Fruit fly (Drosophila melanogaster) whole organism, embryonic: ENCODE results near the gene CG15514.

ENCODE experiments used
- Bgb ChIP-seq: fragments of 200-800 bp; sonication (Bioruptor generic); IDR thresholded peaks from 2 replicates; pipeline ENCODE4 v1.3.6; 2022; ENCODE audit warnings: missing biosample characterization, missing genetic modification characterization; ENCODE audit not compliant: partially characterized antibody
- CG10959 ChIP-seq: fragments of 200-800 bp; sonication (Bioruptor generic); IDR thresholded peaks from 2 replicates; pipeline ENCODE4 v1.3.6; 2022; ENCODE audit warnings: missing biosample characterization, missing genetic modification characterization
- CG12071 ChIP-seq: fragments of 200-800 bp; sonication (Bioruptor generic); optimal IDR thresholded peaks from 3 replicates; lab custom pipeline; 2018; ENCODE audit warnings: missing biosample characterization, mild to moderate bottlenecking, missing genetic modification characterization
- CG13123 ChIP-seq: fragments of 200-800 bp; sonication (Bioruptor generic); optimal IDR thresholded peaks from 2 replicates; lab custom pipeline; 2016; ENCODE audit warnings: missing biosample characterization, missing genetic modification characterization
- CG15011 ChIP-seq: fragments of 200-800 bp; sonication (Bioruptor generic); optimal IDR thresholded peaks from 3 replicates; lab custom pipeline; 2018; ENCODE audit warnings: missing biosample characterization, mild to moderate bottlenecking, missing genetic modification characterization
- CG1603 ChIP-seq: fragments of 200-800 bp; sonication (Bioruptor generic); optimal IDR thresholded peaks from 2 replicates; lab custom pipeline; 2019; ENCODE audit warnings: missing biosample characterization, mild to moderate bottlenecking, missing genetic modification characterization, moderate library complexity
- CG17361 ChIP-seq: fragments of 200-800 bp; sonication (Bioruptor generic); IDR thresholded peaks from 3 replicates; pipeline ENCODE4 v1.3.6; 2022; ENCODE audit warnings: missing biosample characterization, missing genetic modification characterization
- CG2875 ChIP-seq: fragments of 200-800 bp; sonication (Bioruptor generic); optimal IDR thresholded peaks from 2 replicates; lab custom pipeline; 2017; ENCODE audit warnings: missing biosample characterization, mild to moderate bottlenecking, missing genetic modification characterization, missing genetic modification reagents
- CG3281 ChIP-seq: fragments of 200-800 bp; sonication (Bioruptor generic); optimal IDR thresholded peaks from 3 replicates; lab custom pipeline; 2017; ENCODE audit warnings: missing biosample characterization, mild to moderate bottlenecking, missing genetic modification characterization
- CG3726 ChIP-seq: fragments of 200-800 bp; sonication (Bioruptor generic); IDR thresholded peaks from 3 replicates; pipeline ENCODE4, ENCODE4 v1.3.6; 2022; ENCODE audit warnings: missing biosample characterization, missing genetic modification characterization
- CG3995 ChIP-seq: fragments of 200-800 bp; sonication (Bioruptor generic); optimal IDR thresholded peaks from 3 replicates; lab custom pipeline; 2016; ENCODE audit warnings: missing biosample characterization, missing genetic modification characterization
- CG4360 ChIP-seq: fragments of 200-800 bp; sonication (Bioruptor generic); IDR thresholded peaks from 2 replicates; pipeline ENCODE4 v1.3.6; 2022; ENCODE audit warnings: missing biosample characterization, missing genetic modification characterization
- CG4404 ChIP-seq: fragments of 200-800 bp; sonication (Bioruptor generic); IDR thresholded peaks from 2 replicates; pipeline ENCODE4 v1.3.6; 2022; ENCODE audit warnings: missing biosample characterization, missing genetic modification characterization
- CG5180 ChIP-seq: fragments of 200-800 bp; sonication (Bioruptor generic); optimal IDR thresholded peaks from 3 replicates; lab custom pipeline; 2017; ENCODE audit warnings: missing biosample characterization, missing genetic modification characterization, mild to moderate bottlenecking, moderate library complexity, missing genetic modification reagents
- CG6654 ChIP-seq: fragments of 200-800 bp; sonication (Bioruptor generic); optimal IDR thresholded peaks from 2 replicates; lab custom pipeline; 2017; ENCODE audit warnings: missing biosample characterization, mild to moderate bottlenecking, missing genetic modification characterization
- CG6854 ChIP-seq: fragments of 200-800 bp; sonication (Bioruptor generic); optimal IDR thresholded peaks from 3 replicates; lab custom pipeline; 2017; ENCODE audit warnings: missing biosample characterization, mild to moderate bottlenecking, missing genetic modification characterization
- CG7839 ChIP-seq: fragments of 200-800 bp; sonication (Bioruptor generic); optimal IDR thresholded peaks from 3 replicates; lab custom pipeline; 2018; ENCODE audit warnings: missing biosample characterization, mild to moderate bottlenecking, missing genetic modification characterization, moderate library complexity
- CG8089 ChIP-seq: fragments of 200-800 bp; sonication (Bioruptor generic); optimal IDR thresholded peaks from 3 replicates; lab custom pipeline; 2016; ENCODE audit warnings: missing biosample characterization, missing genetic modification characterization
- Chrac-16 ChIP-seq: fragments of 200-800 bp; sonication (Bioruptor generic); optimal IDR thresholded peaks from 3 replicates; lab custom pipeline; 2016; ENCODE audit warnings: missing biosample characterization, missing genetic modification characterization
- D19A ChIP-seq: fragments of 200-800 bp; optimal IDR thresholded peaks from 3 replicates; lab custom pipeline; 2019; ENCODE audit warnings: missing biosample characterization, mild to moderate bottlenecking, missing genetic modification characterization, moderate library complexity
- Doc3 ChIP-seq: fragments of 200-800 bp; sonication (Bioruptor generic); IDR thresholded peaks from 3 replicates; pipeline ENCODE4 v1.3.6; 2022; ENCODE audit warnings: missing biosample characterization, missing genetic modification characterization; ENCODE audit not compliant: partially characterized antibody
- Dref ChIP-seq: fragments of 200-800 bp; sonication (Bioruptor generic); IDR thresholded peaks from 2 replicates; pipeline ENCODE4 v1.3.6; 2022; ENCODE audit warnings: missing biosample characterization, missing genetic modification characterization
- HHEX ChIP-seq: fragments of 200-800 bp; sonication (Bioruptor generic); optimal IDR thresholded peaks from 3 replicates; lab custom pipeline; 2017; ENCODE audit warnings: missing biosample characterization, mild to moderate bottlenecking, missing genetic modification characterization, missing genetic modification reagents
- HmgZ ChIP-seq: fragments of 200-800 bp; sonication (Bioruptor generic); optimal IDR thresholded peaks from 2 replicates; lab custom pipeline; 2018; ENCODE audit warnings: missing biosample characterization, mild to moderate bottlenecking, missing genetic modification characterization
- Hmr ChIP-seq: fragments of 200-800 bp; sonication (Bioruptor generic); optimal IDR thresholded peaks from 3 replicates; lab custom pipeline; 2017; ENCODE audit warnings: mild to moderate bottlenecking, missing biosample characterization, missing genetic modification reagents, missing genetic modification characterization
- Jarid2 ChIP-seq: fragments of 200-800 bp; sonication (Bioruptor generic); optimal IDR thresholded peaks from 3 replicates; lab custom pipeline; 2017; ENCODE audit warnings: mild to moderate bottlenecking, missing biosample characterization, missing genetic modification reagents, missing genetic modification characterization
- MESR4 ChIP-seq: fragments of 200-800 bp; sonication (Bioruptor generic); optimal IDR thresholded peaks from 2 replicates; lab custom pipeline; 2018; ENCODE audit warnings: missing biosample characterization, mild to moderate bottlenecking, missing genetic modification characterization, moderate library complexity
- MTF-1 ChIP-seq: fragments of 200-800 bp; sonication (Bioruptor generic); optimal IDR thresholded peaks from 2 replicates; lab custom pipeline; 2018; ENCODE audit warnings: missing biosample characterization, mild to moderate bottlenecking, missing genetic modification characterization, borderline replicate concordance
- Mes4 ChIP-seq: fragments of 200-800 bp; sonication (Bioruptor generic); optimal IDR thresholded peaks from 2 replicates; lab custom pipeline; 2016; ENCODE audit warnings: missing biosample characterization, missing genetic modification characterization
- Myb ChIP-seq: fragments of 200-800 bp; sonication (Bioruptor generic); optimal IDR thresholded peaks from 2 replicates; lab custom pipeline; 2016; ENCODE audit warnings: missing biosample characterization, missing genetic modification characterization
- NC2β ChIP-seq: fragments of 200-800 bp; sonication (Bioruptor generic); optimal IDR thresholded peaks from 2 replicates; lab custom pipeline; 2016; ENCODE audit warnings: missing biosample characterization, missing genetic modification characterization
- Usf ChIP-seq: fragments of 200-800 bp; sonication (Bioruptor generic); optimal IDR thresholded peaks from 2 replicates; lab custom pipeline; 2017; ENCODE audit warnings: missing genotype, missing biosample characterization, missing genetic modification characterization
- aop ChIP-seq: fragments of 200-800 bp; sonication (Bioruptor generic); IDR thresholded peaks from 2 replicates; pipeline ENCODE4 v1.3.6; 2022; ENCODE audit warnings: missing biosample characterization, missing genetic modification characterization
- az2 ChIP-seq: fragments of 200-800 bp; sonication (Bioruptor generic); optimal IDR thresholded peaks from 3 replicates; lab custom pipeline; 2016; ENCODE audit warnings: missing biosample characterization, missing genetic modification characterization
- cg ChIP-seq: fragments of 200-800 bp; sonication (Bioruptor generic); optimal IDR thresholded peaks from 3 replicates; lab custom pipeline; 2019; ENCODE audit warnings: missing biosample characterization, mild to moderate bottlenecking, missing genetic modification characterization, moderate library complexity
- chn ChIP-seq: fragments of 200-800 bp; sonication (Bioruptor generic); optimal IDR thresholded peaks from 2 replicates; lab custom pipeline; 2016; ENCODE audit warnings: missing biosample characterization, missing genetic modification characterization
- disco-r ChIP-seq: fragments of 200-800 bp; sonication (Bioruptor generic); optimal IDR thresholded peaks from 2 replicates; lab custom pipeline; 2016; ENCODE audit warnings: missing biosample characterization, missing genetic modification characterization
- emc ChIP-seq: fragments of 200-800 bp; sonication (Bioruptor generic); optimal IDR thresholded peaks from 2 replicates; lab custom pipeline; 2016; ENCODE audit warnings: missing biosample characterization, missing genetic modification characterization
- exex ChIP-seq: fragments of 200-800 bp; sonication (Bioruptor generic); optimal IDR thresholded peaks from 4 replicates; lab custom pipeline; 2018; ENCODE audit warnings: missing biosample characterization, mild to moderate bottlenecking, missing genetic modification characterization, moderate library complexity
- inv ChIP-seq: fragments of 200-800 bp; sonication (Bioruptor generic); IDR thresholded peaks from 2 replicates; pipeline ENCODE4 v1.3.6; 2022; ENCODE audit warnings: missing biosample characterization, missing genetic modification characterization; ENCODE audit not compliant: partially characterized antibody
- klu ChIP-seq: fragments of 200-800 bp; sonication (Bioruptor generic); IDR thresholded peaks from 2 replicates; pipeline ENCODE4 v1.3.6; 2022; ENCODE audit warnings: missing biosample characterization, missing genetic modification characterization
- nom ChIP-seq: fragments of 200-800 bp; sonication (Bioruptor generic); optimal IDR thresholded peaks from 2 replicates; lab custom pipeline; 2017; ENCODE audit warnings: missing biosample characterization, missing genetic modification characterization, mild to moderate bottlenecking, moderate library complexity, missing genetic modification reagents
- row ChIP-seq: fragments of 200-800 bp; sonication (Bioruptor generic); IDR thresholded peaks from 3 replicates; pipeline ENCODE4 v1.3.6; 2022; ENCODE audit warnings: missing biosample characterization, missing genetic modification characterization
- sens-2 ChIP-seq: fragments of 200-800 bp; sonication (Bioruptor generic); IDR thresholded peaks from 2 replicates; pipeline ENCODE4 v1.3.6; 2022; ENCODE audit warnings: missing biosample characterization, missing genetic modification characterization
- sisA ChIP-seq: fragments of 200-800 bp; sonication (Bioruptor generic); IDR thresholded peaks from 2 replicates; pipeline ENCODE4 v1.3.6; 2022; ENCODE audit warnings: missing biosample characterization, missing genetic modification characterization
- slp2 ChIP-seq: fragments of 200-800 bp; sonication (Bioruptor generic); optimal IDR thresholded peaks from 2 replicates; lab custom pipeline; 2016; ENCODE audit warnings: missing biosample characterization, missing genetic modification characterization
- sna ChIP-seq: fragments of 200-800 bp; sonication (Bioruptor generic); IDR thresholded peaks from 2 replicates; pipeline ENCODE4 v1.3.6; 2022; ENCODE audit warnings: missing biosample characterization, missing genetic modification characterization; ENCODE audit not compliant: partially characterized antibody
- twi ChIP-seq: fragments of 200-800 bp; optimal IDR thresholded peaks from 2 replicates; lab custom pipeline; 2019; ENCODE audit warnings: missing biosample characterization, mild to moderate bottlenecking, missing genetic modification characterization, moderate library complexity
- zfh2 ChIP-seq: fragments of 200-800 bp; sonication (Bioruptor generic); optimal IDR thresholded peaks from 2 replicates; lab custom pipeline; 2016; ENCODE audit warnings: missing biosample characterization, missing genetic modification characterization

Gene CG15514

dm6 chr3R:29868676-29869349 lies 7.5 kb upstream of the CG15514 start, which contains the start of gene Zip99C (continued):
- TF ChIP-seq CG7839 (tag; lab: Kevin White, UChicago) (peak; percentile 11), chn (GFP tag; lab: Kevin White, UChicago) (peak; percentile 54), CG1603 (peak; percentile 64), CG3995 (GFP tag; lab: Kevin White, UChicago) (peak; percentile 29), aop (GFP tag; lab: Robert Waterston, UW) (no peak), inv (peak; percentile 91), row (GFP tag; lab: Robert Waterston, UW) (peak; percentile 82), HmgZ (tag; lab: Kevin White, UChicago) (peak; percentile 30), CG6654 (GFP tag; lab: Kevin White, UChicago) (no peak), CG15011 (GFP tag; lab: Kevin White, UChicago) (no peak), sna (peak; percentile 94), CG4404 (GFP tag; lab: Robert Waterston, UW) (no peak), exex (tag; lab: Kevin White, UChicago) (peak; percentile 58), emc (GFP tag; lab: Kevin White, UChicago) (no peak), klu (GFP tag; lab: Robert Waterston, UW) (0 out of 2 replicates have a peak, but pooled peaks have one; percentile 10), nom (peak; percentile 32), Dref (GFP tag; lab: Robert Waterston, UW) (peak; percentile 96), Usf (GFP tag; lab: Kevin White, UChicago) (peak; percentile 18), slp2 (no peak), az2 (peak; percentile 39), CG17361 (GFP tag; lab: Robert Waterston, UW) (peak; percentile 56; the same call in 1 of the 3 replicates), CG3281 (GFP tag; lab: Kevin White, UChicago) (peak; percentile 18), zfh2 (GFP tag; lab: Kevin White, UChicago) (peak; percentile 41), NC2β (GFP tag; lab: Kevin White, UChicago) (peak; percentile 33), MESR4 (peak; percentile 35), sens-2 (GFP tag; lab: Robert Waterston, UW) (no peak), MTF-1 (GFP tag; lab: Kevin White, UChicago) (peak; percentile 100), D19A (tag; lab: Kevin White, UChicago) (no peak), Myb (GFP tag; lab: Kevin White, UChicago) (peak; percentile 36), CG10959 (GFP tag; lab: Robert Waterston, UW) (no peak), CG5180 (no peak), CG12071 (no peak), CG6854 (GFP tag; lab: Kevin White, UChicago) (peak; percentile 5), Hmr (GFP tag; lab: Kevin White, UChicago) (peak; percentile 46), Mes4 (GFP tag; lab: Kevin White, UChicago) (no peak), Bgb (peak; percentile 87), sisA (GFP tag; lab: Robert Waterston, UW) (no peak; the same call in 1 of the 2 replicates), CG8089 (no peak), CG3726 (GFP tag; lab: Robert Waterston, UW) (no peak), twi (tag; lab: Kevin White, UChicago) (peak; percentile 16), Chrac-16 (peak; percentile 26), cg (GFP tag; lab: Kevin White, UChicago) (no peak), disco-r (GFP tag; lab: Kevin White, UChicago) (no peak), CG4360 (GFP tag; lab: Robert Waterston, UW) (peak; percentile 58), CG2875 (GFP tag; lab: Kevin White, UChicago) (no peak), CG13123 (GFP tag; lab: Kevin White, UChicago) (peak; percentile 21), HHEX (GFP tag; lab: Kevin White, UChicago) (no peak), Jarid2 (no peak), Doc3 (GFP tag; lab: Robert Waterston, UW) (peak; percentile 90)
